Fruit fly (Drosophila melanogaster): ENCODE measurements around the gene CG3104.

DNA sequence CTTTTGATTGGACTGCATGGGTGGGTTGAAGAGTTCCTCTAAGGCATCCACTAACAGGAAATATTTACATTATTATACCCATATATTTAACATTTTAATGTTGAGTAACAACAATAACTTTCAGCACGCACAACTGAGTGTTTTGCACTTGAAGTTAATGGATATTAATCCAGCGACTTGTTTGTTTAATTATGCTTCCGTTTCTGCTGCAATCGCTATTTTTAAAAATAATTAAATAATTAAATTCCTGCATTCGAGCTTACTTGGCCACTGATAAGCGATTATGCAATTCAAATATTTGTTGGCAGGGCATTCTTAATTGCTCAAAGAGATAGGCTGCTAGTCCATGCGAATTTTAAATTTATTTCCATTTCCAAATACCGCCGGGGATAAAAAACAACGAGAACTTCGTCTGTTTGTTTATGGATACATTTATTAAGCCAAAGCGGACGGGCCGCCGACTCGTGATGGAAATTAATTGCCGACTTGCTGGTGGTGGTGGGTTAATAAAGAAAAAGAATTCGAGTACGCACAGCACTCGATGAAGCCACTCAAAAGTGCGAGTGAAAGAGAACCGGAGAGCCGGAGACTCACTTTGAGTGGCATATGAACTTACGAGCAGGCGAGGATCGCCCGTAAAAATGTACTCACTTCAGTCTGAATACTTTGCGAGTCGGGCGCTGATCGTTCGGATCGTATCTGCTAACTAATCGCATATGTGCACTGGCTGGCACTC is 6.5 kb upstream of the CG3104 start:
- no peak for TF ChIP-seq pan (optimal IDR thresholded peaks at IDR 0.05)
- no peak for TF ChIP-seq EcR (GFP tag; optimal IDR thresholded peaks at IDR 0.05)
- no peak for TF ChIP-seq usp (GFP tag; optimal IDR thresholded peaks at IDR 0.05)

Measured in whole organism.